Worm (Caenorhabditis elegans) whole organism, L3 larva: ENCODE results near the gene T18D3.1.

Experiments
- aly-2 ChIP-seq: fragments of 150-350 bp; optimal IDR thresholded peaks from 2 replicates; lab custom pipeline; 2014; ENCODE audit warnings: missing biosample characterization, missing genetic modification characterization
- ama-1 ChIP-seq: fragments of 150-350 bp; optimal IDR thresholded peaks from 2 replicates; lab custom pipeline; 2018
- ceh-16 ChIP-seq: sonication (generic microtip); optimal IDR thresholded peaks from 2 replicates; lab custom pipeline; 2017; ENCODE audit warnings: missing biosample characterization, missing genetic modification characterization
- ceh-28 ChIP-seq: fragments of 150-350 bp; optimal IDR thresholded peaks from 2 replicates; lab custom pipeline; 2014; ENCODE audit warnings: missing biosample characterization, missing genetic modification reagents, missing genetic modification characterization
- daf-12 ChIP-seq: fragments of 150-350 bp; optimal IDR thresholded peaks from 2 replicates; lab custom pipeline; 2014; ENCODE audit warnings: missing biosample characterization, missing genetic modification reagents, missing genetic modification characterization
- fkh-10 ChIP-seq: sonication (generic microtip); optimal IDR thresholded peaks from 2 replicates; lab custom pipeline; 2017; ENCODE audit warnings: missing biosample characterization, missing genetic modification reagents, missing genetic modification characterization
- jun-1 ChIP-seq: fragments of 150-350 bp; optimal IDR thresholded peaks from 2 replicates; lab custom pipeline; 2014; ENCODE audit warnings: missing biosample characterization, missing genetic modification reagents, missing genetic modification characterization
- lin-39 ChIP-seq: fragments of 150-350 bp; optimal IDR thresholded peaks from 2 replicates; lab custom pipeline; 2018; ENCODE audit warnings: missing biosample characterization, missing genetic modification reagents, missing genetic modification characterization
- nhr-11 ChIP-seq: fragments of 150-350 bp; optimal IDR thresholded peaks from 2 replicates; lab custom pipeline; 2014; ENCODE audit warnings: missing biosample characterization, missing genetic modification characterization
- nhr-12 ChIP-seq: fragments of 150-350 bp; optimal IDR thresholded peaks from 2 replicates; lab custom pipeline; 2014; ENCODE audit warnings: missing biosample characterization, missing genetic modification characterization
- pqm-1 ChIP-seq: fragments of 150-350 bp; optimal IDR thresholded peaks from 2 replicates; lab custom pipeline; 2017; ENCODE audit warnings: missing biosample characterization, missing genetic modification characterization, inconsistent platforms
- unc-62 ChIP-seq: fragments of 150-350 bp; sonication (generic microtip); optimal IDR thresholded peaks from 4 replicates; lab custom pipeline; 2014; ENCODE audit warnings: missing biosample characterization, missing genetic modification reagents, missing genetic modification characterization
- zag-1 ChIP-seq: fragments of 150-350 bp; optimal IDR thresholded peaks from 2 replicates; lab custom pipeline; 2014; ENCODE audit warnings: missing biosample characterization, missing genetic modification characterization
- ztf-4 ChIP-seq: fragments of 150-350 bp; optimal IDR thresholded peaks from 2 replicates; lab custom pipeline; 2014; ENCODE audit warnings: missing biosample characterization, missing genetic modification characterization

DNA sequence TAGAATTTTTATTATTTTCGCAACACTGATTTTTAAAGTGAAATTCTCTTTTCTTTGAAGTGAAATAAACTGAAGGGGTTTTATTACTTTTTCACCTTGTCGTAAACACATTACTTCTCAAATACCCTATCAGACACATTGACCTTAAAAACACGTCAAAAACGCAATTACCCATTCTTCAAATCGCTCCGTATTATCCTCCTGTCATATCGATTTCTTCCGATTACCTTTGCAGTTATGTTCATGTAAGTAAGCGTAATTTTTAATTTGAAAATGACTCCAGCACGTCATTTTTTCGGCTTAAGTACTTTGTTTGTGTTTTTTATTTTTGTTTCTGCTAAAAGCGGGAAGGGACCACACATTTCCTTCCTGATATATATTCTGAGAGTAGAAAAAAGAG is 16.3 kb upstream of the T18D3.1 start:
- no peak for TF ChIP-seq pqm-1 (tag; lab: Kevin White, UChicago)
- no peak for TF ChIP-seq jun-1 (tag; lab: Kevin White, UChicago)
- no peak for TF ChIP-seq ceh-16 (tag; lab: Kevin White, UChicago)
- TF ChIP-seq ama-1: no peak
- TF ChIP-seq zag-1 (tag; lab: Kevin White, UChicago): no peak
- TF ChIP-seq ztf-4 (tag; lab: Kevin White, UChicago): no peak
- TF ChIP-seq nhr-11 (tag; lab: Kevin White, UChicago): no peak
- TF ChIP-seq ceh-28 (tag; lab: Kevin White, UChicago): no peak
- no peak for TF ChIP-seq unc-62 (GFP tag; lab: Kevin White, UChicago)
- no peak for TF ChIP-seq daf-12 (tag; lab: Kevin White, UChicago)
- TF ChIP-seq lin-39 (tag; lab: Kevin White, UChicago): no peak
- no peak for TF ChIP-seq aly-2 (tag; lab: Kevin White, UChicago)
- TF ChIP-seq fkh-10 (GFP tag; lab: Kevin White, UChicago): no peak
- no peak for TF ChIP-seq nhr-12 (tag; lab: Kevin White, UChicago)
